Worm (Caenorhabditis elegans) whole organism, midembryonic: ENCODE measurements around the gene Y59E1A.4.

ENCODE experiments used
- T22C8.4 ChIP-seq: fragments of 200-800 bp; sonication (Bioruptor generic); IDR thresholded peaks from 2 replicates; pipeline ENCODE4 v1.3.6; 2022; ENCODE audit warnings: missing genetic modification characterization, missing compliant biosample characterization
- cog-1 ChIP-seq: sonication (generic microtip); optimal IDR thresholded peaks from 2 replicates; lab custom pipeline; 2016; ENCODE audit warnings: missing genetic modification characterization, missing compliant biosample characterization
- klf-2 ChIP-seq: fragments of 200-800 bp; sonication (Bioruptor generic); conservative IDR thresholded peaks from 2 replicates; pipeline ENCODE4 v1.3.6; 2022; ENCODE audit warnings: missing genetic modification reagents, missing genetic modification characterization, missing compliant biosample characterization
- tab-1 ChIP-seq: fragments of 200-800 bp; sonication (Bioruptor generic); IDR thresholded peaks from 2 replicates; pipeline ENCODE4 v1.3.6; 2022; ENCODE audit warnings: missing genetic modification characterization, missing compliant biosample characterization
- ztf-23 ChIP-seq: fragments of 200-800 bp; sonication (Bioruptor generic); IDR thresholded peaks from 2 replicates; pipeline ENCODE4 v1.3.6; 2022; ENCODE audit warnings: missing genetic modification reagents, missing genetic modification characterization, missing compliant biosample characterization
- ztf-29 ChIP-seq: fragments of 200-800 bp; sonication (Bioruptor generic); IDR thresholded peaks from 2 replicates; pipeline ENCODE4 v1.3.6; 2022; ENCODE audit warnings: missing genetic modification reagents, missing genetic modification characterization, missing compliant biosample characterization

DNA sequence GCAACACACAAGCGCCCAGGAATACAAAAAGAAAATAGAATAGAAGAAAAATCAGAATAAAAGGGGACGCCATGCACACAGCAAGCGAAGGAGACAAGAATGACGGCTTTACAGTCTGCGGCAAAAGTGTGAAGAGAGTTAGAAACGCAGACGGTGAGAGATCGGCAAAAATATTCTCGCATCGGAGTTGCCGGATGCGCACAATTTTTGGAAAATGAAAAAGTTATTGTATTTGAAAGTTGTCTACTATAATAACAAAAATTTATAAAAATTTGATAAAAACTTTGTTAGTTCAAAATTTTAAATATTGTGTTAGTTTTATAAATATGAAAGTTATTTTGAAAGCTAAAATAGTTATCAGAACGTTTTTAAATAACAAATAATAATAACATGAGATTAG is 17.5 kb downstream of the Y59E1A.4 start, which contains the start of gene ZC53.22:
- no peak for TF ChIP-seq klf-2 (GFP tag; lab: Robert Waterston, UW)
- no peak for TF ChIP-seq ztf-23 (GFP tag; lab: Robert Waterston, UW)
- TF ChIP-seq tab-1 (GFP tag; lab: Robert Waterston, UW), result no peak
- TF ChIP-seq cog-1 (tag; lab: Kevin White, UChicago), result no peak
- no peak for TF ChIP-seq T22C8.4 (GFP tag; lab: Robert Waterston, UW)
- no peak for TF ChIP-seq ztf-29 (GFP tag; lab: Robert Waterston, UW)
